Fruit fly (Drosophila melanogaster): ENCODE data around the gene CG9356.

Gene CG9356

DNA sequence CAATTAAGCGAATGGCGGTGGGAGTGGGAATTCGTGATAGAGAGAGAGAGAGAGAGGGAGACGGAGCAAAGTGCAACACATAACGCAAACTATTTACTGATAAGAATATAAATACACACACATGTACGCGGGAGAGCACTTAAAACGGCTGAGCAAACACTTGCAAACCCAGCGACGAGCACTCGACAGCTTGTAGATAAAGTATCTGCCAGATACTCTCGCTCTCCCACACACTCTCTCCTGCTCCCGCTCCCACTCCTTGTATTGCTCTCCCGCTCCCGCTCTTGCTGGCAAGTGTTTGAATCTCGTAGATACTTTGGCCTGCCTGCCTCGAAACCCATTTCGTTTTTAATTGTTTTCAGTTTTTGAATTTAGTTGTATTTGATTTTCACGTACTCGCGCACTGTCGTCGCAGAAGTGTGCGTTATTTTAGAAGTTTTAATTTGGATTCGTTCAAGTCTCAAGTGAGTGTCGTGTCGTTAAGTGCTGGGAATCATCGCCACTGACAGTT is 24.2 kb upstream of the CG9356 start (continued):
- TF ChIP-seq CG6683 (GFP tag; optimal IDR thresholded peaks at IDR 0.05) (no peak), oc (tag; optimal IDR thresholded peaks at IDR 0.05) (peak; percentile 37), CG3726 (GFP tag; IDR thresholded peaks at IDR 0.05) (no peak; the same call in 2 of the 3 replicates), TFAM (GFP tag; optimal IDR thresholded peaks at IDR 0.05) (no peak), CG17385 (GFP tag; optimal IDR thresholded peaks at IDR 0.05) (peak; percentile 58), D19A (tag; optimal IDR thresholded peaks at IDR 0.05) (no peak), pnt (GFP tag; optimal IDR thresholded peaks at IDR 0.05) (no peak), CG6765 (GFP tag; optimal IDR thresholded peaks at IDR 0.05) (peak; percentile 74), salm (tag; optimal IDR thresholded peaks at IDR 0.05) (peak; percentile 62), CG17829 (tag; optimal IDR thresholded peaks at IDR 0.05) (peak; percentile 14), Oaz (GFP tag; IDR thresholded peaks at IDR 0.05) (no peak), Atf3 (GFP tag; optimal IDR thresholded peaks at IDR 0.05) (no peak), CG15696 (tag; optimal IDR thresholded peaks at IDR 0.05) (peak; percentile 20), CG12219 (GFP tag; optimal IDR thresholded peaks at IDR 0.05) (peak; percentile 27), insv (GFP tag; optimal IDR thresholded peaks at IDR 0.05) (peak in 1 of 2 experiments; percentile 86), CG7987 (GFP tag; optimal IDR thresholded peaks at IDR 0.05) (peak; percentile 63), Antp (GFP tag; optimal IDR thresholded peaks at IDR 0.05) (no peak), H15 (GFP tag; IDR thresholded peaks at IDR 0.05) (no peak), HHEX (GFP tag; optimal IDR thresholded peaks at IDR 0.05) (peak; percentile 62), lmd (GFP tag; IDR thresholded peaks at IDR 0.05) (no peak), chif (GFP tag; optimal IDR thresholded peaks at IDR 0.05) (no peak), nerfin-2 (GFP tag; IDR thresholded peaks at IDR 0.05; ENCODE audit: partially characterized antibody) (no peak), CG18011 (GFP tag; optimal IDR thresholded peaks at IDR 0.05) (peak; percentile 16), Bdp1 (GFP tag; optimal IDR thresholded peaks at IDR 0.05) (no peak), twi (tag; optimal IDR thresholded peaks at IDR 0.05) (peak; percentile 38), CG8359 (GFP tag; optimal IDR thresholded peaks at IDR 0.05; ENCODE audit: borderline replicate concordance) (peak; percentile 24), CG8290 (GFP tag; optimal IDR thresholded peaks at IDR 0.05) (no peak), CG8290 (tag; optimal IDR thresholded peaks at IDR 0.05) (peak; percentile 48 to 65), CG7786 (GFP tag; optimal IDR thresholded peaks at IDR 0.05) (no peak), E2f1 (GFP tag; IDR thresholded peaks at IDR 0.05) (no peak), ac (GFP tag; optimal IDR thresholded peaks at IDR 0.05) (peak; percentile 8), CG10565 (GFP tag; optimal IDR thresholded peaks at IDR 0.05) (no peak), CG14441 (GFP tag; IDR thresholded peaks at IDR 0.05) (no peak), so (GFP tag; IDR thresholded peaks at IDR 0.05) (peak; percentile 61; the same call in 1 of the 3 replicates), NfI (GFP tag; optimal IDR thresholded peaks at IDR 0.05) (no peak), CG7963 (GFP tag; IDR thresholded peaks at IDR 0.05; ENCODE audit: partially characterized antibody) (no peak), ssp (GFP tag; IDR thresholded peaks at IDR 0.05) (no peak), CG8281 (tag; optimal IDR thresholded peaks at IDR 0.05) (no peak), CG12744 (GFP tag; optimal IDR thresholded peaks at IDR 0.05) (no peak), psq (GFP tag; optimal IDR thresholded peaks at IDR 0.05) (peak; percentile 87), btn (GFP tag; optimal IDR thresholded peaks at IDR 0.05) (no peak), Side (GFP tag; optimal IDR thresholded peaks at IDR 0.05) (peak; percentile 41), Sry-β (GFP tag; optimal IDR thresholded peaks at IDR 0.05) (no peak), CG5953 (GFP tag; IDR thresholded peaks at IDR 0.05) (0 out of 2 replicates have a peak, but pooled peaks have one; percentile 53), CG2875 (GFP tag; optimal IDR thresholded peaks at IDR 0.05) (peak; percentile 49), CG4328 (GFP tag; optimal IDR thresholded peaks at IDR 0.05) (peak; percentile 72), D19B (GFP tag; optimal IDR thresholded peaks at IDR 0.05) (no peak), tna (GFP tag; IDR thresholded peaks at IDR 0.05; ENCODE audit: partially characterized antibody) (no peak), unc-4 (GFP tag; IDR thresholded peaks at IDR 0.05; ENCODE audit: partially characterized antibody) (peak; percentile 51; the same call in 1 of the 2 replicates), sna (GFP tag; IDR thresholded peaks at IDR 0.05; ENCODE audit: partially characterized antibody) (0 out of 2 replicates have a peak, but pooled peaks have one; percentile 21)

Measured in whole organism, embryonic.